Worm (Caenorhabditis elegans): ENCODE data around the gene rpl-11.2.

DNA sequence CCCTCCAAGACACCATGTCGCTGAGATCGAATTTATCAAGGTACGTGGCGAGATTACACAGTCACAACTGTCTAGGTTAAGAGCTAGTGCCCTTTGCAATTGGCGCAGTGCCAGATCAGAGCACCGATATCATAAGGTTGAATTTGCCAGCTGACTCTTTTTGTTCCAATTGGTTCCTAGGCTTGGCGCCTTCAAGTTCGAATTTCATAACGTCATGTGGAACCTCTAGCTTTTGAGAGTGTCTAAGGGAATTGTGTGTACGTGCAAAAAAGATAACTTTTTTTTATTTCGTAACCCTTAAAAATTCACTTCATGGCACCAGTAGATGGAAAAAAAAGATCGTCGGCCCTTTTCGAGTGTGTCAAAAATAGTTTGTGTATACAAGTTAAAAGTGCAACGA, 26.2 kb downstream of the rpl-11.2 start:
- no peak for TF ChIP-seq him-1 (tag; optimal IDR thresholded peaks at IDR 0.05)
- TF ChIP-seq W03F9.2 (tag; optimal IDR thresholded peaks at IDR 0.05): no peak
